Worm (Caenorhabditis elegans): ENCODE data around the gene B0198.2.

The B0198.2 gene

ce11 chrX:12033937-12034336 is 8.4 kb downstream of the B0198.2 start, which contains the start of gene tsp-20:
tsp-20 (minus strand) TSS chrX:12034037.
- no peak for TF ChIP-seq tab-1 (GFP tag; IDR thresholded peaks at IDR 0.05)
- no peak for TF ChIP-seq klf-2 (GFP tag; conservative IDR thresholded peaks at IDR 0.05)
- no peak for TF ChIP-seq T22C8.4 (GFP tag; IDR thresholded peaks at IDR 0.05)
- no peak for TF ChIP-seq cog-1 (tag; optimal IDR thresholded peaks at IDR 0.05)
- no peak for TF ChIP-seq med-1 (GFP tag; optimal IDR thresholded peaks at IDR 0.05; ENCODE audit: insufficient read depth)
- no peak for TF ChIP-seq ref-1 (GFP tag; conservative IDR thresholded peaks at IDR 0.05)
- no peak for TF ChIP-seq ztf-23 (GFP tag; IDR thresholded peaks at IDR 0.05)
- TF ChIP-seq flt-1 (GFP tag; IDR thresholded peaks at IDR 0.05) = no peak
- no peak for TF ChIP-seq ztf-29 (GFP tag; IDR thresholded peaks at IDR 0.05)

ce11 chrX:12034661-12035060 is 9.1 kb downstream of the B0198.2 start:
- no peak for TF ChIP-seq flt-1 (GFP tag; IDR thresholded peaks at IDR 0.05)
- TF ChIP-seq ztf-29 (GFP tag; IDR thresholded peaks at IDR 0.05) = no peak
- no peak for TF ChIP-seq ref-1 (GFP tag; conservative IDR thresholded peaks at IDR 0.05)
- TF ChIP-seq med-1 (GFP tag; optimal IDR thresholded peaks at IDR 0.05; ENCODE audit: insufficient read depth) = no peak
- no peak for TF ChIP-seq cog-1 (tag; optimal IDR thresholded peaks at IDR 0.05)
- no peak for TF ChIP-seq ztf-23 (GFP tag; IDR thresholded peaks at IDR 0.05)
- no peak for TF ChIP-seq tab-1 (GFP tag; IDR thresholded peaks at IDR 0.05)
- no peak for TF ChIP-seq T22C8.4 (GFP tag; IDR thresholded peaks at IDR 0.05)
- TF ChIP-seq klf-2 (GFP tag; conservative IDR thresholded peaks at IDR 0.05) = no peak

- TF ChIP-seq cog-1 (tag; optimal IDR thresholded peaks at IDR 0.05) (peak; percentile 2), tab-1 (GFP tag; IDR thresholded peaks at IDR 0.05) (no peak)
Observed at ce11 chrX:12036114-12036513, 10.6 kb downstream of the B0198.2 start.

- no peak for TF ChIP-seq klf-2 (GFP tag; conservative IDR thresholded peaks at IDR 0.05)
- no peak for TF ChIP-seq ztf-29 (GFP tag; IDR thresholded peaks at IDR 0.05)
- no peak for TF ChIP-seq ztf-23 (GFP tag; IDR thresholded peaks at IDR 0.05)
- TF ChIP-seq flt-1 (GFP tag; IDR thresholded peaks at IDR 0.05) = no peak
- no peak for TF ChIP-seq tab-1 (GFP tag; IDR thresholded peaks at IDR 0.05)
- no peak for TF ChIP-seq med-1 (GFP tag; optimal IDR thresholded peaks at IDR 0.05; ENCODE audit: insufficient read depth)
- no peak for TF ChIP-seq T22C8.4 (GFP tag; IDR thresholded peaks at IDR 0.05)
- TF ChIP-seq cog-1 (tag; optimal IDR thresholded peaks at IDR 0.05) = no peak
- TF ChIP-seq ref-1 (GFP tag; conservative IDR thresholded peaks at IDR 0.05) = no peak
Observed at ce11 chrX:12037978-12038377, 12.4 kb downstream of the B0198.2 start.

- no peak for TF ChIP-seq T22C8.4 (GFP tag; IDR thresholded peaks at IDR 0.05)
- TF ChIP-seq tab-1 (GFP tag; IDR thresholded peaks at IDR 0.05) = no peak
- TF ChIP-seq med-1 (GFP tag; optimal IDR thresholded peaks at IDR 0.05; ENCODE audit: insufficient read depth) = no peak
- TF ChIP-seq ref-1 (GFP tag; conservative IDR thresholded peaks at IDR 0.05) = no peak
- TF ChIP-seq flt-1 (GFP tag; IDR thresholded peaks at IDR 0.05) = no peak
- no peak for TF ChIP-seq ztf-23 (GFP tag; IDR thresholded peaks at IDR 0.05)
Observed at ce11 chrX:12038728-12039127, 13.2 kb downstream of the B0198.2 start.

ce11 chrX:12056973-12057372 is 31.4 kb downstream of the B0198.2 start, which contains the start of gene B0198.3:
B0198.3 (minus strand) TSS chrX:12057073.
- no peak for TF ChIP-seq flt-1 (GFP tag; IDR thresholded peaks at IDR 0.05)
- no peak for TF ChIP-seq T22C8.4 (GFP tag; IDR thresholded peaks at IDR 0.05)
- no peak for TF ChIP-seq ztf-29 (GFP tag; IDR thresholded peaks at IDR 0.05)
- TF ChIP-seq tab-1 (GFP tag; IDR thresholded peaks at IDR 0.05) = no peak
- TF ChIP-seq cog-1 (tag; optimal IDR thresholded peaks at IDR 0.05) = no peak
- TF ChIP-seq med-1 (GFP tag; optimal IDR thresholded peaks at IDR 0.05; ENCODE audit: insufficient read depth) = no peak
- TF ChIP-seq ztf-23 (GFP tag; IDR thresholded peaks at IDR 0.05) = no peak
- TF ChIP-seq ref-1 (GFP tag; conservative IDR thresholded peaks at IDR 0.05) = no peak
- TF ChIP-seq klf-2 (GFP tag; conservative IDR thresholded peaks at IDR 0.05) = no peak

- TF ChIP-seq flt-1 (GFP tag; IDR thresholded peaks at IDR 0.05) (no peak), cog-1 (tag; optimal IDR thresholded peaks at IDR 0.05) (no peak), ztf-29 (GFP tag; IDR thresholded peaks at IDR 0.05) (no peak), ztf-23 (GFP tag; IDR thresholded peaks at IDR 0.05) (no peak), ref-1 (GFP tag; conservative IDR thresholded peaks at IDR 0.05) (no peak), T22C8.4 (GFP tag; IDR thresholded peaks at IDR 0.05) (no peak), med-1 (GFP tag; optimal IDR thresholded peaks at IDR 0.05; ENCODE audit: insufficient read depth) (no peak), tab-1 (GFP tag; IDR thresholded peaks at IDR 0.05) (no peak), klf-2 (GFP tag; conservative IDR thresholded peaks at IDR 0.05) (no peak)
Observed at ce11 chrX:12064908-12065307, 39.4 kb downstream of the B0198.2 start, which contains the start of gene lgc-23. lgc-23 (plus strand) TSS chrX:12065208.

ce11 chrX:12068250-12068649 is 42.7 kb downstream of the B0198.2 start, which contains the start of gene lgc-24:
lgc-24 (plus strand) TSS chrX:12068550.
- TF ChIP-seq ztf-29 (GFP tag; IDR thresholded peaks at IDR 0.05) (no peak), cog-1 (tag; optimal IDR thresholded peaks at IDR 0.05) (no peak), T22C8.4 (GFP tag; IDR thresholded peaks at IDR 0.05) (no peak), med-1 (GFP tag; optimal IDR thresholded peaks at IDR 0.05; ENCODE audit: insufficient read depth) (no peak), ref-1 (GFP tag; conservative IDR thresholded peaks at IDR 0.05) (no peak), klf-2 (GFP tag; conservative IDR thresholded peaks at IDR 0.05) (no peak)

ce11 chrX:12073764-12074163 is 48.2 kb downstream of the B0198.2 start, which contains the start of gene tmem-145:
tmem-145 (minus strand) TSS chrX:12073864.
- no peak for TF ChIP-seq T22C8.4 (GFP tag; IDR thresholded peaks at IDR 0.05)
- TF ChIP-seq cog-1 (tag; optimal IDR thresholded peaks at IDR 0.05) = no peak
- no peak for TF ChIP-seq ztf-29 (GFP tag; IDR thresholded peaks at IDR 0.05)
- no peak for TF ChIP-seq klf-2 (GFP tag; conservative IDR thresholded peaks at IDR 0.05)
- no peak for TF ChIP-seq med-1 (GFP tag; optimal IDR thresholded peaks at IDR 0.05; ENCODE audit: insufficient read depth)
- no peak for TF ChIP-seq ref-1 (GFP tag; conservative IDR thresholded peaks at IDR 0.05)
- no peak for TF ChIP-seq ztf-23 (GFP tag; IDR thresholded peaks at IDR 0.05)
- TF ChIP-seq flt-1 (GFP tag; IDR thresholded peaks at IDR 0.05) = no peak
- no peak for TF ChIP-seq tab-1 (GFP tag; IDR thresholded peaks at IDR 0.05)

ce11 chrX:12080581-12081162 is 55.1 kb downstream of the B0198.2 start:
- TF ChIP-seq ztf-23 (GFP tag; IDR thresholded peaks at IDR 0.05) (no peak), flt-1 (GFP tag; IDR thresholded peaks at IDR 0.05) (peak; percentile 53; the same call in 1 of the 2 replicates)

All from whole organism, midembryonic.